Fruit fly (Drosophila melanogaster) whole organism, pupa: ENCODE measurements around the gene witty.

Source experiments
- CG9948 ChIP-seq: fragments of 200-800 bp; sonication (Bioruptor generic); optimal IDR thresholded peaks from 2 replicates; lab custom pipeline; 2018; ENCODE audit warnings: missing biosample characterization, mild to moderate bottlenecking, missing genetic modification characterization, moderate library complexity
- fd96Ca ChIP-seq: fragments of 200-800 bp; sonication (Bioruptor generic); IDR thresholded peaks from 3 replicates; pipeline ENCODE4 v1.3.6; 2022; ENCODE audit warnings: missing biosample characterization, missing genetic modification characterization

DNA sequence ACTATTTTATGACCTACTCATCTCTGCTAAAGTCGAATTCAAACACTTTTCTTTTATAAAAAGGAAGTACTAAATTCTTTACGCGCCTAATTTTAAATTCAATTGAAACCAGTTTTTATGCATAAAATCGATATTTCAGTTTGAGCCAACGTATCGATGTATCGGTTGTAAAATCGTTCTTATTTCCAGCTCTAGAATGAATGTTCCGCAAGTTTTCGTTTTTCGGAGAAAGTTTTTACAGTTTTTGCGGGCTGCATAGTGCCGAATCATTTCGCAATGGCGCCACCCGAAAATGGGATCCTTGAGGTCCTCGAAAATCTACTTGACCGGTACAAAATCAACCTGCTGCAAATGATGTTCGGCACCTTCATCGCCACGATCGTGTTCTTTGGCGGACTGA, 32.7 kb upstream of the witty start, which contains the start of gene CG7840:
- no peak for TF ChIP-seq CG9948 (tag; lab: Kevin White, UChicago)
- TF ChIP-seq fd96Ca (GFP tag; lab: Robert Waterston, UW) = no peak
